Fruit fly (Drosophila melanogaster): ENCODE data around the gene CG42688.

- peak; percentile 92 for TF ChIP-seq EcR (GFP tag; optimal IDR thresholded peaks at IDR 0.05)
- peak; percentile 52 for TF ChIP-seq gl (tag; optimal IDR thresholded peaks at IDR 0.05)
- peak; percentile 92 for TF ChIP-seq CG17806 (tag; optimal IDR thresholded peaks at IDR 0.05)
- peak; percentile 80 for TF ChIP-seq Snoo (tag; optimal IDR thresholded peaks at IDR 0.05)
- peak; percentile 89 for TF ChIP-seq D1 (tag; optimal IDR thresholded peaks at IDR 0.05)
- no peak for TF ChIP-seq CG13204 (GFP tag; optimal IDR thresholded peaks at IDR 0.05)
Measured at dm6 chr2L:19135955-19136677, 46.5 kb downstream of the CG42688 start.
